Fruit fly (Drosophila melanogaster) whole organism, embryonic: ENCODE results near the gene CG10053.

Source experiments
- Atf3 ChIP-seq: fragments of 200-800 bp; sonication (Bioruptor generic); optimal IDR thresholded peaks from 3 replicates; lab custom pipeline; 2016; ENCODE audit warnings: missing biosample characterization, missing genetic modification characterization
- Bdp1 ChIP-seq: fragments of 200-800 bp; sonication (Bioruptor generic); optimal IDR thresholded peaks from 3 replicates; lab custom pipeline; 2016; ENCODE audit warnings: missing biosample characterization, missing genetic modification characterization
- CG11085 ChIP-seq: fragments of 200-800 bp; sonication (Bioruptor generic); IDR thresholded peaks from 2 replicates; pipeline ENCODE4 v1.3.6; 2022; ENCODE audit warnings: missing biosample characterization, missing genetic modification characterization
- CG12219 ChIP-seq: fragments of 200-800 bp; sonication (Bioruptor generic); optimal IDR thresholded peaks from 3 replicates; lab custom pipeline; 2018; ENCODE audit warnings: missing biosample characterization, mild to moderate bottlenecking, missing genetic modification characterization
- CG12391 ChIP-seq: fragments of 200-800 bp; sonication (Bioruptor generic); optimal IDR thresholded peaks from 3 replicates; lab custom pipeline; 2018; ENCODE audit warnings: missing biosample characterization, mild to moderate bottlenecking, missing genetic modification characterization, moderate library complexity
- CG12744 ChIP-seq: fragments of 200-800 bp; sonication (Bioruptor generic); optimal IDR thresholded peaks from 2 replicates; lab custom pipeline; 2016; ENCODE audit warnings: missing biosample characterization, missing genetic modification characterization
- CG13123 ChIP-seq: fragments of 200-800 bp; sonication (Bioruptor generic); optimal IDR thresholded peaks from 2 replicates; lab custom pipeline; 2016; ENCODE audit warnings: missing biosample characterization, missing genetic modification characterization
- CG13424 ChIP-seq: fragments of 200-800 bp; sonication (Bioruptor generic); optimal IDR thresholded peaks from 2 replicates; lab custom pipeline; 2019; ENCODE audit warnings: missing biosample characterization, mild to moderate bottlenecking, missing genetic modification characterization, moderate library complexity
- CG14667 ChIP-seq: fragments of 200-800 bp; sonication (Bioruptor generic); IDR thresholded peaks from 2 replicates; pipeline ENCODE4 v1.3.6; 2022; ENCODE audit warnings: missing biosample characterization, missing genetic modification characterization
- CG14965 ChIP-seq: fragments of 200-800 bp; sonication (Bioruptor generic); optimal IDR thresholded peaks from 2 replicates; lab custom pipeline; 2016; ENCODE audit warnings: missing biosample characterization, missing genetic modification characterization, borderline replicate concordance
- CG15073 ChIP-seq: fragments of 200-800 bp; sonication (Bioruptor generic); optimal IDR thresholded peaks from 2 replicates; lab custom pipeline; 2016; ENCODE audit warnings: missing biosample characterization, missing genetic modification characterization
- CG16863 ChIP-seq: fragments of 200-800 bp; sonication (Bioruptor generic); optimal IDR thresholded peaks from 3 replicates; lab custom pipeline; 2016; ENCODE audit warnings: missing biosample characterization, missing genetic modification characterization
- CG18262 ChIP-seq: fragments of 200-800 bp; optimal IDR thresholded peaks from 3 replicates; lab custom pipeline; 2019; ENCODE audit warnings: missing biosample characterization, mild to moderate bottlenecking, missing genetic modification characterization, moderate library complexity
- CG1832 ChIP-seq: fragments of 200-800 bp; sonication (Bioruptor generic); optimal IDR thresholded peaks from 2 replicates; lab custom pipeline; 2017; ENCODE audit warnings: missing biosample characterization, mild to moderate bottlenecking, missing genetic modification characterization, inconsistent platforms
- CG30020 ChIP-seq: fragments of 200-800 bp; optimal IDR thresholded peaks from 2 replicates; lab custom pipeline; 2019; ENCODE audit warnings: missing biosample characterization, mild to moderate bottlenecking, missing genetic modification characterization, moderate library complexity
- CG4360 ChIP-seq: fragments of 200-800 bp; sonication (Bioruptor generic); IDR thresholded peaks from 2 replicates; pipeline ENCODE4 v1.3.6; 2022; ENCODE audit warnings: missing biosample characterization, missing genetic modification characterization
- CG7928 ChIP-seq: fragments of 200-800 bp; sonication (Bioruptor generic); optimal IDR thresholded peaks from 2 replicates; lab custom pipeline; 2017; ENCODE audit warnings: missing biosample characterization, mild to moderate bottlenecking, missing genetic modification characterization
- CG8765 ChIP-seq: fragments of 200-800 bp; sonication (Bioruptor generic); IDR thresholded peaks from 2 replicates; pipeline ENCODE4 v1.3.6; 2022; ENCODE audit warnings: missing biosample characterization, missing genetic modification characterization
- CG9215 ChIP-seq: fragments of 200-800 bp; sonication (Bioruptor generic); IDR thresholded peaks from 2 replicates; pipeline ENCODE4 v1.3.6; 2022; ENCODE audit warnings: missing biosample characterization, missing genetic modification characterization
- Deaf1 ChIP-seq: fragments of 200-800 bp; optimal IDR thresholded peaks from 3 replicates; lab custom pipeline; 2019; ENCODE audit warnings: missing biosample characterization, mild to moderate bottlenecking, missing genetic modification characterization, moderate library complexity
- E2f2 ChIP-seq: fragments of 200-800 bp; sonication (Bioruptor generic); IDR thresholded peaks from 2 replicates; pipeline ENCODE4 v1.3.6; 2022; ENCODE audit warnings: missing biosample characterization, missing genetic modification characterization
- Ets97D ChIP-seq: fragments of 200-800 bp; sonication (Bioruptor generic); optimal IDR thresholded peaks from 3 replicates; lab custom pipeline; 2016; ENCODE audit warnings: missing biosample characterization, missing genetic modification characterization
- HmgD ChIP-seq: fragments of 200-800 bp; sonication (Bioruptor generic); optimal IDR thresholded peaks from 3 replicates; lab custom pipeline; 2016; ENCODE audit warnings: missing biosample characterization, missing genetic modification characterization
- MESR4 ChIP-seq: fragments of 200-800 bp; sonication (Bioruptor generic); optimal IDR thresholded peaks from 2 replicates; lab custom pipeline; 2018; ENCODE audit warnings: missing biosample characterization, mild to moderate bottlenecking, missing genetic modification characterization, moderate library complexity
- MTF-1 ChIP-seq: fragments of 200-800 bp; sonication (Bioruptor generic); optimal IDR thresholded peaks from 2 replicates; lab custom pipeline; 2018; ENCODE audit warnings: missing biosample characterization, mild to moderate bottlenecking, missing genetic modification characterization, borderline replicate concordance
- Scr ChIP-seq: fragments of 200-800 bp; sonication (Bioruptor generic); IDR thresholded peaks from 2 replicates; pipeline ENCODE4 v1.3.6; 2022; ENCODE audit warnings: missing biosample characterization, missing genetic modification characterization; ENCODE audit not compliant: partially characterized antibody
- TFAM ChIP-seq: fragments of 200-800 bp; sonication (Bioruptor generic); optimal IDR thresholded peaks from 2 replicates; lab custom pipeline; 2017; ENCODE audit warnings: missing biosample characterization, missing genetic modification characterization, inconsistent platforms
- Xbp1 ChIP-seq: fragments of 200-800 bp; sonication (Bioruptor generic); optimal IDR thresholded peaks from 3 replicates; lab custom pipeline; 2016; ENCODE audit warnings: missing biosample characterization, mild to moderate bottlenecking, missing genetic modification characterization
- amos ChIP-seq: fragments of 200-800 bp; sonication (Bioruptor generic); IDR thresholded peaks from 2 replicates; pipeline ENCODE4 v1.3.6; 2022; ENCODE audit warnings: missing biosample characterization, missing genetic modification characterization; ENCODE audit not compliant: partially characterized antibody
- bbx ChIP-seq: fragments of 200-800 bp; sonication (Bioruptor generic); IDR thresholded peaks from 2 replicates; pipeline ENCODE4 v1.3.6; 2022; ENCODE audit warnings: missing biosample characterization, missing genetic modification characterization; ENCODE audit not compliant: partially characterized antibody
- cato ChIP-seq: fragments of 200-800 bp; sonication (Bioruptor generic); optimal IDR thresholded peaks from 2 replicates; lab custom pipeline; 2016; ENCODE audit warnings: missing biosample characterization, missing genetic modification characterization, borderline replicate concordance
- dpn ChIP-seq, 2 experiments: fragments of 200-800 bp; sonication (Bioruptor generic); optimal IDR thresholded peaks; 3 replicates each; lab custom pipeline; 2016; ENCODE audit warnings: missing biosample characterization in 2 of 2, missing genetic modification characterization in 2 of 2
- fru ChIP-seq: fragments of >200 bp; optimal IDR thresholded peaks from 2 replicates; lab custom pipeline; 2017
- gcm2 ChIP-seq: fragments of 200-800 bp; sonication (Bioruptor generic); optimal IDR thresholded peaks from 2 replicates; lab custom pipeline; 2016; ENCODE audit warnings: missing biosample characterization, missing genetic modification characterization
- ham ChIP-seq: fragments of 200-800 bp; sonication (Bioruptor generic); IDR thresholded peaks from 2 replicates; pipeline ENCODE4 v1.3.6; 2022; ENCODE audit warnings: missing biosample characterization, missing genetic modification characterization
- peb ChIP-seq: fragments of 200-800 bp; sonication (Bioruptor generic); IDR thresholded peaks from 2 replicates; pipeline ENCODE4 v1.3.6; 2022; ENCODE audit warnings: missing biosample characterization, missing genetic modification characterization
- seq ChIP-seq: fragments of 200-800 bp; sonication (Bioruptor generic); IDR thresholded peaks from 2 replicates; pipeline ENCODE4 v1.3.6; 2022; ENCODE audit warnings: missing biosample characterization, missing genetic modification characterization
- sim ChIP-seq: fragments of 200-800 bp; sonication (Bioruptor generic); IDR thresholded peaks from 2 replicates; pipeline ENCODE4 v1.3.6; 2022; ENCODE audit warnings: missing biosample characterization, missing genetic modification characterization
- sr ChIP-seq: fragments of 200-800 bp; sonication (Bioruptor generic); IDR thresholded peaks from 3 replicates; pipeline ENCODE4 v1.3.6; 2022; ENCODE audit warnings: missing biosample characterization, missing genetic modification characterization
- z ChIP-seq: fragments of 200-800 bp; sonication (Bioruptor generic); IDR thresholded peaks from 3 replicates; pipeline ENCODE4 v1.3.6; 2022; ENCODE audit warnings: missing biosample characterization, missing genetic modification characterization
- zfh2 ChIP-seq: fragments of 200-800 bp; sonication (Bioruptor generic); optimal IDR thresholded peaks from 2 replicates; lab custom pipeline; 2016; ENCODE audit warnings: missing biosample characterization, missing genetic modification characterization

CG10053 gene

dm6 chr3R:7249460-7249859, 2.6 kb downstream of the CG10053 start, which contains the start of the genes CG1227 and Dtwd2 (continued):
- TF ChIP-seq peb (GFP tag; lab: Robert Waterston, UW) (peak; percentile 62; the same call in 1 of the 2 replicates), bbx (GFP tag; lab: Robert Waterston, UW) (0 out of 2 replicates have a peak, but pooled peaks have one; percentile 27), dpn (GFP tag; optimal IDR thresholded peaks at IDR 0.05; lab: Kevin White, UChicago) (peak; percentile 62 to 83), Atf3 (no peak), CG12391 (tag; lab: Kevin White, UChicago) (peak; percentile 97), E2f2 (GFP tag; lab: Robert Waterston, UW) (peak; percentile 75), CG4360 (GFP tag; lab: Robert Waterston, UW) (peak; percentile 68), ham (GFP tag; lab: Robert Waterston, UW) (no peak), CG7928 (GFP tag; lab: Kevin White, UChicago) (peak; percentile 65), CG9215 (GFP tag; lab: Robert Waterston, UW) (peak; percentile 65), MESR4 (GFP tag; lab: Kevin White, UChicago) (peak; percentile 50), sr (GFP tag; lab: Robert Waterston, UW) (no peak), CG30020 (tag; lab: Kevin White, UChicago) (peak; percentile 78), z (GFP tag; lab: Robert Waterston, UW) (no peak), CG12744 (GFP tag; lab: Kevin White, UChicago) (peak; percentile 57), sim (peak; percentile 66; the same call in 1 of the 2 replicates), HmgD (GFP tag; lab: Kevin White, UChicago) (no peak), Bdp1 (GFP tag; lab: Kevin White, UChicago) (peak; percentile 13), Ets97D (GFP tag; lab: Kevin White, UChicago) (peak; percentile 32), zfh2 (GFP tag; lab: Kevin White, UChicago) (peak; percentile 73), CG12219 (GFP tag; lab: Kevin White, UChicago) (peak; percentile 87), seq (GFP tag; lab: Robert Waterston, UW) (peak; percentile 86), CG11085 (GFP tag; lab: Robert Waterston, UW) (peak; percentile 46; the same call in 1 of the 2 replicates), CG15073 (no peak), CG13123 (GFP tag; lab: Kevin White, UChicago) (peak; percentile 59), Xbp1 (GFP tag; lab: Kevin White, UChicago) (peak; percentile 88), CG14667 (peak; percentile 79)

- TF ChIP-seq Bdp1 (GFP tag; lab: Kevin White, UChicago) (no peak), cato (GFP tag; lab: Kevin White, UChicago) (no peak), fru (no peak), CG13424 (tag; lab: Kevin White, UChicago) (no peak), CG12391 (tag; lab: Kevin White, UChicago) (no peak), Scr (GFP tag; lab: Robert Waterston, UW) (no peak), CG14965 (GFP tag; lab: Kevin White, UChicago) (no peak), gcm2 (GFP tag; lab: Kevin White, UChicago) (no peak), amos (no peak), CG18262 (tag; lab: Kevin White, UChicago) (no peak), MTF-1 (GFP tag; lab: Kevin White, UChicago) (no peak), CG16863 (no peak), CG8765 (GFP tag; lab: Robert Waterston, UW) (no peak), CG1832 (GFP tag; lab: Kevin White, UChicago) (no peak), TFAM (no peak), Deaf1 (no peak)
Measured at dm6 chr3R:7251857-7252256, 5.0 kb downstream of the CG10053 start, which contains the start of gene Obp84a. Obp84a (minus strand) TSS chr3R:7251957.
